Worm (Caenorhabditis elegans) whole organism, mixed stage, embryonic: ENCODE measurements around the gene cfap-36.

ENCODE experiments used
- mep-1 ChIP-seq: fragments of 150-350 bp; optimal IDR thresholded peaks from 2 replicates; lab custom pipeline; 2017; ENCODE audit warnings: missing biosample characterization, missing genetic modification reagents, missing genetic modification characterization, inconsistent platforms
- nhr-12 ChIP-seq: fragments of 150-350 bp; optimal IDR thresholded peaks from 2 replicates; lab custom pipeline; 2014; ENCODE audit warnings: missing biosample characterization, missing genetic modification characterization
- pha-4 ChIP-seq: fragments of 150-350 bp; optimal IDR thresholded peaks from 2 replicates; lab custom pipeline; 2018; ENCODE audit warnings: missing biosample characterization, missing genetic modification reagents, missing genetic modification characterization
- tbx-8 ChIP-seq: fragments of 200-800 bp; sonication (Bioruptor generic); optimal IDR thresholded peaks from 2 replicates; lab custom pipeline; 2018; ENCODE audit warnings: mild to moderate bottlenecking, missing genetic modification characterization, moderate library complexity, missing compliant biosample characterization

- no peak for TF ChIP-seq nhr-12 (tag; lab: Kevin White, UChicago)
- no peak for TF ChIP-seq tbx-8
- no peak for TF ChIP-seq mep-1
- TF ChIP-seq pha-4: no peak
Observed at ce11 chrV:144794-145193, 27.2 kb downstream of the cfap-36 start, which contains the start of gene srh-82.
